Worm (Caenorhabditis elegans): ENCODE measurements around the gene ule-3.

Gene ule-3

ce11 chrV:10764066-10764465 lies 29.5 kb upstream of the ule-3 start, which contains the start of gene ocr-1:
Gene ocr-1, plus strand, starts transcription at chrV:10764366.
- TF ChIP-seq hlh-15 (tag; optimal IDR thresholded peaks at IDR 0.05) = no peak
- no peak for TF ChIP-seq pax-1 (tag; optimal IDR thresholded peaks at IDR 0.05)
- no peak for TF ChIP-seq tbx-7 (tag; optimal IDR thresholded peaks at IDR 0.05)
- no peak for TF ChIP-seq nfya-1 (tag; optimal IDR thresholded peaks at IDR 0.05)
- TF ChIP-seq hlh-30 (tag; optimal IDR thresholded peaks at IDR 0.05; ENCODE audit: insufficient read depth) = no peak
- no peak for TF ChIP-seq ceh-34 (tag; optimal IDR thresholded peaks at IDR 0.05)
- no peak for TF ChIP-seq unc-42 (tag; optimal IDR thresholded peaks at IDR 0.05)
- no peak for TF ChIP-seq ceh-24 (tag; optimal IDR thresholded peaks at IDR 0.05)
- TF ChIP-seq ceh-30 (tag; optimal IDR thresholded peaks at IDR 0.05) = no peak
- TF ChIP-seq sdc-2 (tag; optimal IDR thresholded peaks at IDR 0.05) = no peak
- no peak for TF ChIP-seq pag-3 (tag; optimal IDR thresholded peaks at IDR 0.05; ENCODE audit: borderline replicate concordance)
- TF ChIP-seq lim-6 (tag; optimal IDR thresholded peaks at IDR 0.05) = no peak

- no peak for TF ChIP-seq fax-1 (tag; optimal IDR thresholded peaks at IDR 0.05)
- TF ChIP-seq tbx-2 (tag; optimal IDR thresholded peaks at IDR 0.05) = no peak
- no peak for TF ChIP-seq hlh-13 (GFP tag; optimal IDR thresholded peaks at IDR 0.05)
- no peak for TF ChIP-seq C08G9.2 (tag; optimal IDR thresholded peaks at IDR 0.05)
- TF ChIP-seq ceh-30 (tag; optimal IDR thresholded peaks at IDR 0.05) = no peak
- no peak for TF ChIP-seq tbx-7 (tag; optimal IDR thresholded peaks at IDR 0.05)
- TF ChIP-seq nhr-232 (tag; optimal IDR thresholded peaks at IDR 0.05) = no peak
Observed at ce11 chrV:10768892-10769291, 24.7 kb upstream of the ule-3 start.

ce11 chrV:10770026-10770425 lies 23.6 kb upstream of the ule-3 start, which contains the start of the genes D1054.1 and pas-2:
Gene D1054.1, minus strand, starts transcription at chrV:10770217.
Gene pas-2, plus strand, starts transcription at chrV:10770368.
- TF ChIP-seq unc-42 (tag; optimal IDR thresholded peaks at IDR 0.05) (peak; percentile 90), pag-3 (tag; optimal IDR thresholded peaks at IDR 0.05; ENCODE audit: borderline replicate concordance) (no peak), lim-6 (tag; optimal IDR thresholded peaks at IDR 0.05) (no peak), sox-2 (GFP tag; IDR thresholded peaks at IDR 0.05) (no peak)

- no peak for TF ChIP-seq dmd-4 (tag; optimal IDR thresholded peaks at IDR 0.05; ENCODE audit: borderline replicate concordance)
- TF ChIP-seq ceh-9 (tag; optimal IDR thresholded peaks at IDR 0.05) = no peak
- no peak for TF ChIP-seq unc-3 (GFP tag; conservative IDR thresholded peaks at IDR 0.05)
- TF ChIP-seq unc-3 (tag; optimal IDR thresholded peaks at IDR 0.05) = no peak
- TF ChIP-seq pha-2 (tag; optimal IDR thresholded peaks at IDR 0.05) = no peak
- TF ChIP-seq hlh-30 (tag; optimal IDR thresholded peaks at IDR 0.05; ENCODE audit: insufficient read depth) = no peak
- no peak for TF ChIP-seq fkh-10 (GFP tag; optimal IDR thresholded peaks at IDR 0.05)
- TF ChIP-seq pax-1 (tag; optimal IDR thresholded peaks at IDR 0.05) = no peak
- no peak for TF ChIP-seq ceh-6 (GFP tag; optimal IDR thresholded peaks at IDR 0.05)
- no peak for TF ChIP-seq unc-55 (GFP tag; optimal IDR thresholded peaks at IDR 0.05)
- TF ChIP-seq madf-2 (tag; optimal IDR thresholded peaks at IDR 0.05) = no peak
- TF ChIP-seq nfya-1 (tag; optimal IDR thresholded peaks at IDR 0.05) = no peak
- TF ChIP-seq nhr-11 (tag; optimal IDR thresholded peaks at IDR 0.05) = no peak
- TF ChIP-seq ceh-48 (tag; optimal IDR thresholded peaks at IDR 0.05) = no peak
- TF ChIP-seq ceh-22 (tag; optimal IDR thresholded peaks at IDR 0.05) = no peak
- TF ChIP-seq ceh-19 (GFP tag; optimal IDR thresholded peaks at IDR 0.05) = no peak
- no peak for TF ChIP-seq hlh-15 (tag; optimal IDR thresholded peaks at IDR 0.05)
Observed at ce11 chrV:10771390-10771789, 22.2 kb upstream of the ule-3 start, which contains the start of gene D1054.3. Gene D1054.3, plus strand, starts transcription at chrV:10771451.

ce11 chrV:10773216-10773615 lies 20.4 kb upstream of the ule-3 start:
- no peak for TF ChIP-seq nhr-11 (tag; optimal IDR thresholded peaks at IDR 0.05)
- TF ChIP-seq ceh-48 (tag; optimal IDR thresholded peaks at IDR 0.05) = no peak
- TF ChIP-seq ztf-16 (tag; optimal IDR thresholded peaks at IDR 0.05) = no peak
- TF ChIP-seq pat-9 (tag; optimal IDR thresholded peaks at IDR 0.05) = no peak
- no peak for TF ChIP-seq lin-11 (tag; optimal IDR thresholded peaks at IDR 0.05)
- no peak for TF ChIP-seq hlh-15 (tag; optimal IDR thresholded peaks at IDR 0.05)
- no peak for TF ChIP-seq ceh-6 (GFP tag; optimal IDR thresholded peaks at IDR 0.05)
- TF ChIP-seq odd-2 (tag; optimal IDR thresholded peaks at IDR 0.05) = no peak
- TF ChIP-seq ceh-31 (tag; optimal IDR thresholded peaks at IDR 0.05) = no peak
- TF ChIP-seq ceh-30 (tag; optimal IDR thresholded peaks at IDR 0.05) = no peak
- no peak for TF ChIP-seq unc-86 (tag; optimal IDR thresholded peaks at IDR 0.05)
- TF ChIP-seq ceh-24 (tag; optimal IDR thresholded peaks at IDR 0.05) = no peak
- no peak for TF ChIP-seq hlh-6 (tag; optimal IDR thresholded peaks at IDR 0.05)
- TF ChIP-seq F13H6.1 (tag; optimal IDR thresholded peaks at IDR 0.05) = no peak
- TF ChIP-seq ets-4 (tag; optimal IDR thresholded peaks at IDR 0.05) = no peak
- no peak for TF ChIP-seq madf-2 (tag; optimal IDR thresholded peaks at IDR 0.05)
- TF ChIP-seq ceh-45 (GFP tag; IDR thresholded peaks at IDR 0.05) = no peak

Data from whole organism, late embryonic.